Worm (Caenorhabditis elegans) whole organism, L2 larva: Measurements from ENCODE around the gene Y41C4A.32.

ENCODE experiments used
- C34F6.9 ChIP-seq: fragments of 150-350 bp; optimal IDR thresholded peaks from 2 replicates; lab custom pipeline; 2014; ENCODE audit warnings: missing biosample characterization, missing genetic modification characterization
- F13H6.1 ChIP-seq: sonication (generic microtip); optimal IDR thresholded peaks from 2 replicates; lab custom pipeline; 2016; ENCODE audit warnings: missing genetic modification characterization, missing compliant biosample characterization
- R02D3.7 ChIP-seq: fragments of 150-350 bp; optimal IDR thresholded peaks from 2 replicates; lab custom pipeline; 2014; ENCODE audit warnings: missing biosample characterization, missing genetic modification characterization
- Y55F3AM.14 ChIP-seq: fragments of 200-800 bp; sonication (Bioruptor generic); optimal IDR thresholded peaks from 2 replicates; lab custom pipeline; 2018; ENCODE audit warnings: mild to moderate bottlenecking, missing genetic modification characterization, missing compliant biosample characterization
- ZK546.5 ChIP-seq: sonication (generic microtip); optimal IDR thresholded peaks from 2 replicates; lab custom pipeline; 2017; ENCODE audit warnings: missing biosample characterization, missing genetic modification characterization
- alr-1 ChIP-seq: fragments of 150-350 bp; optimal IDR thresholded peaks from 2 replicates; lab custom pipeline; 2014; ENCODE audit warnings: missing biosample characterization, missing genetic modification characterization
- aly-2 ChIP-seq: fragments of 150-350 bp; optimal IDR thresholded peaks from 2 replicates; lab custom pipeline; 2014; ENCODE audit warnings: missing biosample characterization, missing genetic modification characterization
- ama-1 ChIP-seq: fragments of 150-350 bp; optimal IDR thresholded peaks from 2 replicates; lab custom pipeline; 2018; ENCODE audit warnings: inconsistent platforms
- blmp-1 ChIP-seq: sonication (generic microtip); optimal IDR thresholded peaks from 2 replicates; lab custom pipeline; 2017; ENCODE audit warnings: missing genetic modification characterization, mild to moderate bottlenecking, missing compliant biosample characterization, antibody characterized with exemption, moderate library complexity; ENCODE audit not compliant: insufficient read depth
- ceh-16 ChIP-seq: fragments of 150-350 bp; optimal IDR thresholded peaks from 2 replicates; lab custom pipeline; 2014; ENCODE audit warnings: missing biosample characterization, missing genetic modification characterization
- ceh-82 ChIP-seq: fragments of 150-350 bp; optimal IDR thresholded peaks from 2 replicates; lab custom pipeline; 2014; ENCODE audit warnings: missing biosample characterization, missing genetic modification characterization
- crh-2 ChIP-seq: sonication (generic microtip); optimal IDR thresholded peaks from 2 replicates; lab custom pipeline; 2017; ENCODE audit warnings: missing biosample characterization, missing genetic modification characterization
- dmd-4 ChIP-seq: sonication (generic microtip); optimal IDR thresholded peaks from 2 replicates; lab custom pipeline; 2017; ENCODE audit warnings: missing biosample characterization, missing genetic modification characterization
- egl-27 ChIP-seq: sonication (generic microtip); optimal IDR thresholded peaks from 3 replicates; lab custom pipeline; 2017; ENCODE audit warnings: missing biosample characterization, missing genetic modification reagents, missing genetic modification characterization
- elt-1 ChIP-seq: fragments of 150-350 bp; optimal IDR thresholded peaks from 2 replicates; lab custom pipeline; 2014; ENCODE audit warnings: missing biosample characterization, missing genetic modification characterization
- elt-3 ChIP-seq: sonication (generic microtip); optimal IDR thresholded peaks from 2 replicates; lab custom pipeline; 2017; ENCODE audit warnings: missing biosample characterization, missing genetic modification characterization
- fos-1 ChIP-seq: fragments of 150-350 bp; optimal IDR thresholded peaks from 2 replicates; lab custom pipeline; 2014; ENCODE audit warnings: missing biosample characterization, missing genetic modification characterization
- gmeb-1 ChIP-seq: fragments of 150-350 bp; optimal IDR thresholded peaks from 2 replicates; lab custom pipeline; 2014; ENCODE audit warnings: missing biosample characterization, missing genetic modification characterization
- lin-11 ChIP-seq: fragments of 150-350 bp; sonication (generic microtip); optimal IDR thresholded peaks from 2 replicates; lab custom pipeline; 2014; ENCODE audit warnings: missing biosample characterization, missing genetic modification characterization, inconsistent platforms, mixed read lengths
- lin-13 ChIP-seq: fragments of 150-350 bp; optimal IDR thresholded peaks from 2 replicates; lab custom pipeline; 2014; ENCODE audit warnings: missing biosample characterization, missing genetic modification reagents, missing genetic modification characterization
- lin-39 ChIP-seq: fragments of 150-350 bp; optimal IDR thresholded peaks from 2 replicates; lab custom pipeline; 2014; ENCODE audit warnings: missing biosample characterization, missing genetic modification reagents, missing genetic modification characterization
- lsy-2 ChIP-seq, 2 experiments: fragments of 150-350 bp in 1 of 2; sonication (generic microtip) in 1 of 2; optimal IDR thresholded peaks; 2 replicates each; lab custom pipeline; 2014 to 2017; ENCODE audit warnings: missing biosample characterization in 2 of 2, missing genetic modification characterization in 2 of 2
- mab-5 ChIP-seq: fragments of 150-350 bp; optimal IDR thresholded peaks from 2 replicates; lab custom pipeline; 2014; ENCODE audit warnings: missing biosample characterization, missing genetic modification characterization
- mbf-1 ChIP-seq: sonication (generic microtip); optimal IDR thresholded peaks from 2 replicates; lab custom pipeline; 2017; ENCODE audit warnings: missing biosample characterization, missing genetic modification characterization
- nhr-10 ChIP-seq: sonication (generic microtip); optimal IDR thresholded peaks from 2 replicates; lab custom pipeline; 2017; ENCODE audit warnings: missing biosample characterization, missing genetic modification characterization
- nhr-11 ChIP-seq: fragments of 150-350 bp; optimal IDR thresholded peaks from 2 replicates; lab custom pipeline; 2014; ENCODE audit warnings: missing biosample characterization, missing genetic modification characterization
- nhr-12 ChIP-seq: fragments of 150-350 bp; optimal IDR thresholded peaks from 2 replicates; lab custom pipeline; 2014; ENCODE audit warnings: missing biosample characterization, missing genetic modification characterization
- nhr-129 ChIP-seq: fragments of 150-350 bp; optimal IDR thresholded peaks from 2 replicates; lab custom pipeline; 2014; ENCODE audit warnings: missing biosample characterization, missing genetic modification characterization
- nhr-21 ChIP-seq: fragments of 150-350 bp; optimal IDR thresholded peaks from 2 replicates; lab custom pipeline; 2014; ENCODE audit warnings: missing biosample characterization, missing genetic modification characterization
- nhr-23 ChIP-seq: fragments of 150-350 bp; optimal IDR thresholded peaks from 2 replicates; lab custom pipeline; 2014; ENCODE audit warnings: missing biosample characterization, missing genetic modification reagents, missing genetic modification characterization
- nhr-237 ChIP-seq: fragments of 150-350 bp; optimal IDR thresholded peaks from 2 replicates; lab custom pipeline; 2014; ENCODE audit warnings: missing biosample characterization, missing genetic modification characterization
- nhr-25 ChIP-seq: fragments of 150-350 bp; sonication (generic microtip); optimal IDR thresholded peaks from 3 replicates; lab custom pipeline; 2014; ENCODE audit warnings: missing biosample characterization, missing genetic modification characterization
- nhr-6 ChIP-seq: fragments of 150-350 bp; optimal IDR thresholded peaks from 2 replicates; lab custom pipeline; 2014; ENCODE audit warnings: missing biosample characterization, missing genetic modification characterization
- nhr-77 ChIP-seq: fragments of 150-350 bp; optimal IDR thresholded peaks from 2 replicates; lab custom pipeline; 2014; ENCODE audit warnings: missing biosample characterization, missing genetic modification characterization
- peb-1 ChIP-seq: fragments of 150-350 bp; optimal IDR thresholded peaks from 2 replicates; lab custom pipeline; 2014; ENCODE audit warnings: missing biosample characterization, missing genetic modification characterization
- sem-4 ChIP-seq: fragments of 150-350 bp; optimal IDR thresholded peaks from 2 replicates; lab custom pipeline; 2014; ENCODE audit warnings: missing biosample characterization, missing genetic modification reagents, missing genetic modification characterization
- skn-1 ChIP-seq: sonication (generic microtip); optimal IDR thresholded peaks from 2 replicates; lab custom pipeline; 2017; ENCODE audit warnings: missing biosample characterization, missing genetic modification characterization
- sma-3 ChIP-seq: sonication (generic microtip); optimal IDR thresholded peaks from 2 replicates; lab custom pipeline; 2016; ENCODE audit warnings: missing genetic modification reagents, missing genetic modification characterization, missing compliant biosample characterization
- sma-9 ChIP-seq, 2 experiments: fragments of 150-350 bp in 1 of 2; sonication (generic microtip) in 1 of 2; optimal IDR thresholded peaks; 2 replicates each; lab custom pipeline; 2014 to 2016; ENCODE audit warnings: missing genetic modification characterization in 2 of 2, mild to moderate bottlenecking in 1 of 2, missing biosample characterization in 1 of 2, missing compliant biosample characterization in 1 of 2, missing genetic modification reagents in 1 of 2, moderate library complexity in 1 of 2
- snpc-4 ChIP-seq: fragments of 150-350 bp; optimal IDR thresholded peaks from 2 replicates; lab custom pipeline; 2014; ENCODE audit warnings: missing biosample characterization, missing genetic modification characterization
- unc-55 ChIP-seq: fragments of 150-350 bp; sonication (generic microtip); optimal IDR thresholded peaks from 3 replicates; lab custom pipeline; 2014; ENCODE audit warnings: missing biosample characterization, missing genetic modification reagents, missing genetic modification characterization
- unc-62 ChIP-seq: fragments of 150-350 bp; optimal IDR thresholded peaks from 2 replicates; lab custom pipeline; 2014; ENCODE audit warnings: missing biosample characterization, missing genetic modification reagents, missing genetic modification characterization
- zag-1 ChIP-seq: fragments of 150-350 bp; optimal IDR thresholded peaks from 2 replicates; lab custom pipeline; 2014; ENCODE audit warnings: missing biosample characterization, missing genetic modification characterization
- ztf-1 ChIP-seq: fragments of 200-800 bp; sonication (Bioruptor generic); conservative IDR thresholded peaks from 2 replicates; pipeline ENCODE4 v1.3.6; 2022; ENCODE audit warnings: missing genetic modification characterization, missing compliant biosample characterization
- ztf-11 ChIP-seq: sonication (generic microtip); optimal IDR thresholded peaks from 2 replicates; lab custom pipeline; 2017; ENCODE audit warnings: missing biosample characterization, missing genetic modification characterization
- ztf-4 ChIP-seq: fragments of 150-350 bp; optimal IDR thresholded peaks from 2 replicates; lab custom pipeline; 2014; ENCODE audit warnings: missing biosample characterization, missing genetic modification characterization

Gene Y41C4A.32

ce11 chrIII:11732943-11733342 is 11.4 kb downstream of the Y41C4A.32 start:
- TF ChIP-seq ceh-82 (tag; lab: Kevin White, UChicago) (no peak), nhr-21 (tag; lab: Kevin White, UChicago) (no peak), gmeb-1 (tag; lab: Kevin White, UChicago) (no peak), lin-13 (GFP tag; lab: Kevin White, UChicago) (no peak), ztf-11 (tag; lab: Kevin White, UChicago) (no peak), nhr-129 (tag; lab: Kevin White, UChicago) (no peak), fos-1 (tag; lab: Kevin White, UChicago) (no peak), mab-5 (no peak), elt-3 (no peak), nhr-237 (tag; lab: Kevin White, UChicago) (no peak), ceh-16 (tag; lab: Kevin White, UChicago) (no peak), nhr-11 (no peak), nhr-10 (tag; lab: Kevin White, UChicago) (no peak), skn-1 (tag; lab: Kevin White, UChicago) (no peak), nhr-77 (tag; lab: Kevin White, UChicago) (no peak)
- TF ChIP-seq, all 48 proteins: peak for 0

ce11 chrIII:11737527-11737926 is 16.0 kb downstream of the Y41C4A.32 start, which contains the start of gene sup-1:
TSS of gene sup-1 (minus strand) at chrIII:11737627.
- TF ChIP-seq nhr-21 (tag; lab: Kevin White, UChicago) (no peak), zag-1 (tag; lab: Kevin White, UChicago) (no peak), ztf-1 (GFP tag; lab: Robert Waterston, UW) (no peak), nhr-129 (tag; lab: Kevin White, UChicago) (no peak), elt-3 (no peak), egl-27 (tag; lab: Kevin White, UChicago) (no peak), ceh-82 (tag; lab: Kevin White, UChicago) (no peak), fos-1 (tag; lab: Kevin White, UChicago) (no peak), gmeb-1 (tag; lab: Kevin White, UChicago) (no peak), unc-62 (GFP tag; lab: Kevin White, UChicago) (no peak), dmd-4 (tag; lab: Kevin White, UChicago) (no peak), alr-1 (no peak), lin-13 (GFP tag; lab: Kevin White, UChicago) (no peak), aly-2 (no peak), mab-5 (no peak)

ce11 chrIII:11738482-11738881 is 17.0 kb downstream of the Y41C4A.32 start:
- no peak for TF ChIP-seq nhr-25 (tag; lab: Kevin White, UChicago)
- peak; percentile 37 for TF ChIP-seq C34F6.9 (tag; lab: Kevin White, UChicago)
- no peak for TF ChIP-seq nhr-77 (tag; lab: Kevin White, UChicago)
- TF ChIP-seq sma-3 (GFP tag; lab: Kevin White, UChicago): no peak
- TF ChIP-seq elt-1 (tag; lab: Kevin White, UChicago): no peak
- TF ChIP-seq aly-2: no peak
- no peak for TF ChIP-seq peb-1 (tag; lab: Kevin White, UChicago)
- TF ChIP-seq nhr-129 (tag; lab: Kevin White, UChicago): peak; percentile 34
- TF ChIP-seq zag-1 (tag; lab: Kevin White, UChicago): no peak
- TF ChIP-seq crh-2 (tag; lab: Kevin White, UChicago): peak; percentile 46
- TF ChIP-seq nhr-237 (tag; lab: Kevin White, UChicago): no peak
- peak; percentile 47 for TF ChIP-seq unc-55 (GFP tag; lab: Kevin White, UChicago)
- no peak for TF ChIP-seq nhr-10 (tag; lab: Kevin White, UChicago)
- TF ChIP-seq snpc-4 (tag; lab: Kevin White, UChicago): peak; percentile 1
- TF ChIP-seq skn-1 (tag; lab: Kevin White, UChicago): no peak
- TF ChIP-seq Y55F3AM.14 (GFP tag; lab: Kevin White, UChicago): no peak
- TF ChIP-seq mbf-1 (tag; lab: Kevin White, UChicago): no peak
- TF ChIP-seq lin-13 (GFP tag; lab: Kevin White, UChicago): peak; percentile 27
- TF ChIP-seq gmeb-1 (tag; lab: Kevin White, UChicago): peak; percentile 13
- TF ChIP-seq ceh-82 (tag; lab: Kevin White, UChicago): no peak
- TF ChIP-seq ZK546.5 (tag; lab: Kevin White, UChicago): no peak
- TF ChIP-seq fos-1 (tag; lab: Kevin White, UChicago): peak; percentile 14
- peak; percentile 33 for TF ChIP-seq blmp-1 (tag; lab: Kevin White, UChicago)
- no peak for TF ChIP-seq elt-3
- TF ChIP-seq nhr-11: no peak
- TF ChIP-seq nhr-6: no peak
- peak; percentile 33 for TF ChIP-seq mab-5
- TF ChIP-seq nhr-23 (tag; lab: Kevin White, UChicago): no peak
- TF ChIP-seq dmd-4 (tag; lab: Kevin White, UChicago): no peak
- no peak for TF ChIP-seq unc-62 (GFP tag; lab: Kevin White, UChicago)
- no peak for TF ChIP-seq R02D3.7
- no peak for TF ChIP-seq ama-1
- no peak for TF ChIP-seq lin-11 (tag; lab: Kevin White, UChicago)
- TF ChIP-seq lsy-2 (tag; optimal IDR thresholded peaks at IDR 0.05; lab: Kevin White, UChicago): peak in 1 of 2 experiments; percentile 64
- TF ChIP-seq F13H6.1 (tag; lab: Kevin White, UChicago): peak; percentile 54
- TF ChIP-seq sma-9 (GFP tag; optimal IDR thresholded peaks at IDR 0.05; lab: Kevin White, UChicago): peak; percentile 70
- no peak for TF ChIP-seq sma-9 (tag; optimal IDR thresholded peaks at IDR 0.05; lab: Kevin White, UChicago)
- TF ChIP-seq nhr-21 (tag; lab: Kevin White, UChicago): no peak
- peak; percentile 16 for TF ChIP-seq egl-27 (tag; lab: Kevin White, UChicago)
- no peak for TF ChIP-seq nhr-12 (tag; lab: Kevin White, UChicago)
- no peak for TF ChIP-seq alr-1
- no peak for TF ChIP-seq ztf-11 (tag; lab: Kevin White, UChicago)
- TF ChIP-seq ztf-4 (tag; lab: Kevin White, UChicago): peak; percentile 21
- no peak for TF ChIP-seq lin-39
- peak; percentile 90 for TF ChIP-seq sem-4 (tag; lab: Kevin White, UChicago)
